Fruit fly (Drosophila melanogaster): ENCODE results near the gene msl-2.

msl-2 gene

DNA sequence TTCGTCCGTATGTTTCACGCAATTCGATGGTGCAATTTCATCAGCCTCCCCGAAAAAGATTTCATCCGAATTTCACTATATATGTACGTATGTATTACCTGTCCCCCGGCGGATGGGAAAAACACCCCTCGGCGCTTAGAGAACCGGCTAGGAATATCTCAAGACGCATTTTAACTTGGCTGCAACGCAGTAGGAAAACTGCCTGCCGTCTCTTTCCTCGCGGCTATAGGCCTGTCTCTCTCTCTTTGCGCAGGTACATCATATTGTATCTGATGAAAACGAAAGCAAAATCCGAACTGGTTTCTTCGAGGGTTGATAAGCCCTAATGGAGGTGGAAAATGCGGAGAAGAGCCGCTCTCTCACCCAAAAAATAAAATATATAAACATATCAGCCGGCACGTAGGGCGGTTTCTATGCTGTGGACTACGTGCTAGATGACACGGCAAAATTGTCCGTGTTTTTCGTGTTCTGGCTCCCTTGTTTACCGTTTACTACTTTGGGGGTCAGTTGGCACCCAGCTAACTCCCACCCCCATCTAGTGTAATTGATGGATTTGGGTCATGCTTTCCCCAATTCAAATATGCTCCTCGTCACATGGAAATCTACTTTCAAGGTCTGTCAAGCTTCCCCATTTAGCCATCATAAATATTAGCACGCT, 10.6 kb upstream of the msl-2 start:
- TF ChIP-seq CG12071 (GFP tag; optimal IDR thresholded peaks at IDR 0.05) (no peak), CG34224 (GFP tag; IDR thresholded peaks at IDR 0.05; ENCODE audit: partially characterized antibody) (peak; percentile 38; the same call in 1 of the 3 replicates), Ada2b (GFP tag; IDR thresholded peaks at IDR 0.05) (no peak), bbx (GFP tag; IDR thresholded peaks at IDR 0.05; ENCODE audit: partially characterized antibody) (no peak), Meics (GFP tag; optimal IDR thresholded peaks at IDR 0.05) (no peak), ttk (GFP tag; IDR thresholded peaks at IDR 0.05) (peak; percentile 30; the same call in 1 of the 2 replicates), Bdp1 (GFP tag; optimal IDR thresholded peaks at IDR 0.05) (no peak), sd (tag; optimal IDR thresholded peaks at IDR 0.05) (no peak), Ptx1 (GFP tag; IDR thresholded peaks at IDR 0.05) (no peak), zfh2 (GFP tag; optimal IDR thresholded peaks at IDR 0.05) (no peak), pros (GFP tag; optimal IDR thresholded peaks at IDR 0.05) (peak; percentile 99), CG5953 (GFP tag; IDR thresholded peaks at IDR 0.05) (no peak), tna (GFP tag; IDR thresholded peaks at IDR 0.05; ENCODE audit: partially characterized antibody) (no peak), abd-A (tag; optimal IDR thresholded peaks at IDR 0.05) (peak; percentile 42), Taf1 (GFP tag; IDR thresholded peaks at IDR 0.05) (no peak), az2 (GFP tag; optimal IDR thresholded peaks at IDR 0.05) (no peak), shn (GFP tag; optimal IDR thresholded peaks at IDR 0.05) (no peak), ato (GFP tag; IDR thresholded peaks at IDR 0.05; ENCODE audit: partially characterized antibody) (no peak), ems (GFP tag; optimal IDR thresholded peaks at IDR 0.05) (no peak), sug (tag; optimal IDR thresholded peaks at IDR 0.05) (peak; percentile 6), seq (GFP tag; IDR thresholded peaks at IDR 0.05) (peak; percentile 42; the same call in 1 of the 2 replicates), run (tag; optimal IDR thresholded peaks at IDR 0.05) (no peak), CG11695 (GFP tag; IDR thresholded peaks at IDR 0.05) (no peak), CG2116 (GFP tag; optimal IDR thresholded peaks at IDR 0.05) (no peak), CG11504 (tag; optimal IDR thresholded peaks at IDR 0.05) (no peak), CG8290 (GFP tag; optimal IDR thresholded peaks at IDR 0.05) (no peak), CG8290 (tag; optimal IDR thresholded peaks at IDR 0.05) (peak in 1 of 2 experiments; percentile 7), CG18011 (GFP tag; optimal IDR thresholded peaks at IDR 0.05) (no peak), zen2 (GFP tag; IDR thresholded peaks at IDR 0.05; ENCODE audit: partially characterized antibody) (no peak), CG17829 (tag; optimal IDR thresholded peaks at IDR 0.05) (no peak), Sin3A (optimal IDR thresholded peaks at IDR 0.05) (no peak), gfzf (GFP tag; optimal IDR thresholded peaks at IDR 0.05) (no peak), CG9797 (GFP tag; optimal IDR thresholded peaks at IDR 0.05) (no peak), CG8944 (GFP tag; optimal IDR thresholded peaks at IDR 0.05) (no peak), CG14441 (GFP tag; IDR thresholded peaks at IDR 0.05) (no peak), CG10147 (GFP tag; optimal IDR thresholded peaks at IDR 0.05) (no peak), CG17328 (GFP tag; IDR thresholded peaks at IDR 0.05) (no peak), trh (GFP tag; optimal IDR thresholded peaks at IDR 0.05) (no peak), oc (tag; optimal IDR thresholded peaks at IDR 0.05) (no peak), CG33557 (GFP tag; optimal IDR thresholded peaks at IDR 0.05) (peak; percentile 45), CG6765 (GFP tag; optimal IDR thresholded peaks at IDR 0.05) (no peak), CG34422 (GFP tag; IDR thresholded peaks at IDR 0.05) (0 out of 3 replicates have a peak, but pooled peaks have one; percentile 14), CG10321 (GFP tag; IDR thresholded peaks at IDR 0.05) (peak; percentile 93), Camta (GFP tag; optimal IDR thresholded peaks at IDR 0.05) (no peak), Side (GFP tag; optimal IDR thresholded peaks at IDR 0.05) (no peak), Deaf1 (tag; optimal IDR thresholded peaks at IDR 0.05) (peak; percentile 68), CG17912 (GFP tag; optimal IDR thresholded peaks at IDR 0.05) (no peak), Ets97D (GFP tag; optimal IDR thresholded peaks at IDR 0.05) (no peak), Usf (GFP tag; optimal IDR thresholded peaks at IDR 0.05) (no peak), cwo (GFP tag; optimal IDR thresholded peaks at IDR 0.05) (no peak), gcm2 (GFP tag; optimal IDR thresholded peaks at IDR 0.05) (no peak)
